Fruit fly (Drosophila melanogaster) whole organism, adult: ENCODE measurements around the gene Pgk.
A peak's percentile ranks its signal among the peaks of the same experiment; 100 is the strongest.

Experiments
- CG12768 ChIP-seq: fragments of 200-800 bp; sonication (Bioruptor generic); optimal IDR thresholded peaks from 2 replicates; lab custom pipeline; 2017; ENCODE audit warnings: missing biosample characterization, missing genetic modification characterization, mild to moderate bottlenecking, moderate library complexity, missing genetic modification reagents
- CG1620 ChIP-seq: fragments of 200-800 bp; sonication (Bioruptor generic); optimal IDR thresholded peaks from 2 replicates; lab custom pipeline; 2016; ENCODE audit warnings: missing biosample characterization, missing genetic modification characterization
- CG7101 ChIP-seq: fragments of 200-800 bp; sonication (Bioruptor generic); optimal IDR thresholded peaks from 2 replicates; lab custom pipeline; 2018; ENCODE audit warnings: missing biosample characterization, mild to moderate bottlenecking, missing genetic modification characterization, moderate library complexity
- Clk ChIP-seq: fragments of 200-800 bp; sonication (Bioruptor generic); optimal IDR thresholded peaks from 2 replicates; lab custom pipeline; 2017; ENCODE audit warnings: missing biosample characterization, missing genetic modification characterization
- Crg-1 ChIP-seq: fragments of 200-800 bp; sonication (Bioruptor generic); optimal IDR thresholded peaks from 2 replicates; lab custom pipeline; 2016; ENCODE audit warnings: missing biosample characterization, missing genetic modification characterization
- Mnt ChIP-seq: fragments of 200-800 bp; sonication (Bioruptor generic); optimal IDR thresholded peaks from 2 replicates; lab custom pipeline; 2016; ENCODE audit warnings: missing biosample characterization, mild to moderate bottlenecking, missing genetic modification characterization
- bab1 ChIP-seq: fragments of 200-800 bp; sonication (Bioruptor generic); optimal IDR thresholded peaks from 3 replicates; lab custom pipeline; 2019; ENCODE audit warnings: missing biosample characterization, mild to moderate bottlenecking, missing genetic modification characterization, moderate library complexity
- cic ChIP-seq: fragments of 200-800 bp; sonication (Bioruptor generic); optimal IDR thresholded peaks from 2 replicates; lab custom pipeline; 2017; ENCODE audit warnings: missing biosample characterization, mild to moderate bottlenecking, missing genetic modification characterization, moderate library complexity
- cnc ChIP-seq, 2 experiments: fragments of >200 bp; optimal IDR thresholded peaks; 2 replicates each; lab custom pipeline; 2017
- ovo ChIP-seq: fragments of 200-800 bp; sonication (Bioruptor generic); optimal IDR thresholded peaks from 2 replicates; lab custom pipeline; 2016; ENCODE audit warnings: missing biosample characterization, missing genetic modification characterization
- pad ChIP-seq: fragments of 200-800 bp; sonication (Bioruptor generic); optimal IDR thresholded peaks from 3 replicates; lab custom pipeline; 2017; ENCODE audit warnings: missing biosample characterization, missing genetic modification characterization, mild to moderate bottlenecking, moderate library complexity, missing genetic modification reagents
- tj ChIP-seq: fragments of 200-800 bp; sonication (Bioruptor generic); optimal IDR thresholded peaks from 3 replicates; lab custom pipeline; 2017; ENCODE audit warnings: missing biosample characterization, mild to moderate bottlenecking, missing genetic modification characterization, moderate library complexity
- toe ChIP-seq: fragments of 200-800 bp; sonication (Bioruptor generic); optimal IDR thresholded peaks from 2 replicates; lab custom pipeline; 2016; ENCODE audit warnings: missing biosample characterization, missing genetic modification characterization

DNA sequence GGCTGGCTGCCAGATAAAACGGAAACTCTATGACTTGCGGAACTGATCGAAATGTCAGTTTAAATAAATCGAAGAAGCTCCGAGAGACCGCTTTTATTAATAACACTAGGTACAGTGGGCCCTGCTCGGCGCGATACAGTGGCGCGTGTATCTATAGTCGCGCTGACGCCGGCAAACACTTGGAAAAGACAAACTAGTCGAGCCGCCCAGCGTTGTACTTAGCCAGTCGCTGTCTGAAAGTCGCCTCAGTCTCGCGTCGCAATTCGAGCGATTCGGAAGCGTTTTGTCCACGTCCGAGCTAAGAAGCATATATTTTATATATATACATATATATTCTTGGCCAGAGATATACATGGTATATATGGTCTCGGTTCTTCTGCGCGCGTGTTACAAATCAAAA, 23.0 kb downstream of the Pgk start:
- no peak for TF ChIP-seq toe (GFP tag; lab: Kevin White, UChicago)
- no peak for TF ChIP-seq cnc (optimal IDR thresholded peaks at IDR 0.05; lab: Kevin White, UChicago)
- TF ChIP-seq Crg-1 (GFP tag; lab: Kevin White, UChicago) = peak; percentile 5
- TF ChIP-seq Clk (GFP tag; lab: Kevin White, UChicago) = no peak
- TF ChIP-seq CG7101 (tag; lab: Kevin White, UChicago) = peak; percentile 42
- peak; percentile 75 for TF ChIP-seq tj
- TF ChIP-seq pad (GFP tag; lab: Kevin White, UChicago) = peak; percentile 12
- peak; percentile 59 for TF ChIP-seq CG12768 (GFP tag; lab: Kevin White, UChicago)
- TF ChIP-seq cic = peak; percentile 50
- TF ChIP-seq Mnt = peak; percentile 63
- peak; percentile 26 for TF ChIP-seq bab1
- TF ChIP-seq CG1620 (GFP tag; lab: Kevin White, UChicago) = no peak
- no peak for TF ChIP-seq ovo (GFP tag; lab: Kevin White, UChicago)
